Fruit fly (Drosophila melanogaster) whole organism, wandering third instar larva: ENCODE data around the gene Diap1.

ENCODE experiments used
- Abd-B ChIP-seq: fragments of >200 bp; optimal IDR thresholded peaks from 2 replicates; lab custom pipeline; 2017; ENCODE audit warnings: missing biosample characterization, missing genetic modification characterization
- CG32264 ChIP-seq: fragments of 200-800 bp; sonication (Bioruptor generic); optimal IDR thresholded peaks from 2 replicates; lab custom pipeline; 2016; ENCODE audit warnings: missing biosample characterization, missing genetic modification characterization
- CG9705 ChIP-seq: fragments of 200-800 bp; sonication (Bioruptor generic); optimal IDR thresholded peaks from 2 replicates; lab custom pipeline; 2018; ENCODE audit warnings: missing biosample characterization, mild to moderate bottlenecking, missing genetic modification characterization
- CrebA ChIP-seq: fragments of 200-800 bp; sonication (Bioruptor generic); optimal IDR thresholded peaks from 2 replicates; lab custom pipeline; 2016; ENCODE audit warnings: missing biosample characterization, mild to moderate bottlenecking, missing genetic modification characterization, borderline replicate concordance
- Dfd ChIP-seq: fragments of >200 bp; optimal IDR thresholded peaks from 2 replicates; lab custom pipeline; 2017; ENCODE audit warnings: missing biosample characterization, missing genetic modification characterization
- Dif ChIP-seq: fragments of 200-275, 200-300 bp; sonication (Bioruptor generic); optimal IDR thresholded peaks from 2 replicates; lab custom pipeline; 2018; ENCODE audit warnings: missing biosample characterization, missing genetic modification characterization; ENCODE audit not compliant: partially characterized antibody
- GATAd ChIP-seq: sonication (Bioruptor generic); optimal IDR thresholded peaks from 2 replicates; lab custom pipeline; 2016; ENCODE audit warnings: missing biosample characterization, missing genetic modification characterization
- HLH106 ChIP-seq: fragments of 200-800 bp; optimal IDR thresholded peaks from 3 replicates; lab custom pipeline; 2019; ENCODE audit warnings: missing biosample characterization, mild to moderate bottlenecking, missing genetic modification characterization, moderate library complexity
- Hnf4 ChIP-seq: fragments of 200-800 bp; sonication (Bioruptor generic); optimal IDR thresholded peaks from 2 replicates; lab custom pipeline; 2016; ENCODE audit warnings: missing biosample characterization, mild to moderate bottlenecking, missing genetic modification characterization
- Hr78 ChIP-seq: fragments of >200 bp; optimal IDR thresholded peaks from 2 replicates; lab custom pipeline; 2017; ENCODE audit warnings: missing biosample characterization, missing genetic modification characterization
- Hr83 ChIP-seq: fragments of 200-300 bp; sonication (Bioruptor generic); optimal IDR thresholded peaks from 2 replicates; lab custom pipeline; 2016; ENCODE audit warnings: missing biosample characterization, mild to moderate bottlenecking, missing genetic modification characterization, moderate library complexity; ENCODE audit not compliant: poor library complexity, severe bottlenecking
- Jra ChIP-seq: sonication (Bioruptor generic); optimal IDR thresholded peaks from 2 replicates; lab custom pipeline; 2016; ENCODE audit warnings: missing biosample characterization, missing genetic modification characterization
- Mio ChIP-seq: sonication (Bioruptor generic); optimal IDR thresholded peaks from 2 replicates; lab custom pipeline; 2016; ENCODE audit warnings: missing biosample characterization, missing genetic modification characterization
- Myc ChIP-seq: fragments of >200 bp; optimal IDR thresholded peaks from 2 replicates; lab custom pipeline; 2017
- N ChIP-seq: fragments of >200 bp; optimal IDR thresholded peaks from 2 replicates; lab custom pipeline; 2018; ENCODE audit warnings: missing biosample characterization, missing external identifiers, missing genetic modification characterization
- OdsH ChIP-seq: fragments of 200-800 bp; sonication (Bioruptor generic); optimal IDR thresholded peaks from 2 replicates; lab custom pipeline; 2016; ENCODE audit warnings: missing biosample characterization, mild to moderate bottlenecking, missing genetic modification characterization
- Rel ChIP-seq, 2 experiments: fragments of 200-800 bp; sonication (Bioruptor generic) in 1 of 2; optimal IDR thresholded peaks; 2 replicates in 1 of 2; 3 replicates in 1 of 2; lab custom pipeline; 2016 to 2019; ENCODE audit warnings: mild to moderate bottlenecking in 2 of 2, missing biosample characterization in 2 of 2, missing genetic modification characterization in 2 of 2, moderate library complexity in 1 of 2
- Sp1 ChIP-seq: fragments of 200-800 bp; sonication (Bioruptor generic); optimal IDR thresholded peaks from 3 replicates; lab custom pipeline; 2019; ENCODE audit warnings: missing biosample characterization, mild to moderate bottlenecking, missing genetic modification characterization, moderate library complexity
- Vsx2 ChIP-seq: fragments of 200-300, 225-300 bp; sonication (Bioruptor generic); optimal IDR thresholded peaks from 2 replicates; lab custom pipeline; 2018; ENCODE audit warnings: missing biosample characterization, missing genetic modification characterization; ENCODE audit not compliant: partially characterized antibody
- br ChIP-seq: fragments of 200-800 bp; sonication (Bioruptor generic); optimal IDR thresholded peaks from 2 replicates; lab custom pipeline; 2016; ENCODE audit warnings: missing biosample characterization, missing genetic modification characterization
- brk ChIP-seq: fragments of 200-800 bp; sonication (Bioruptor generic); optimal IDR thresholded peaks from 2 replicates; lab custom pipeline; 2016; ENCODE audit warnings: missing biosample characterization, mild to moderate bottlenecking, missing genetic modification characterization
- dl ChIP-seq, 2 experiments: fragments of 175-275, 200-275 bp in 1 of 2; fragments of 200-275 bp in 1 of 2; sonication (Bioruptor generic); optimal IDR thresholded peaks; lab custom pipeline; 2018; ENCODE audit warnings: mild to moderate bottlenecking in 2 of 2, missing biosample characterization in 2 of 2, missing genetic modification characterization in 2 of 2, moderate library complexity in 2 of 2; ENCODE audit not compliant: partially characterized antibody in 2 of 2, insufficient read depth in 1 of 2
- dmrt93B ChIP-seq: fragments of 200-800 bp; sonication (Bioruptor generic); optimal IDR thresholded peaks from 2 replicates; lab custom pipeline; 2018; ENCODE audit warnings: missing biosample characterization, mild to moderate bottlenecking, missing genetic modification characterization
- dsf ChIP-seq: sonication (Bioruptor generic); optimal IDR thresholded peaks from 2 replicates; lab custom pipeline; 2016; ENCODE audit warnings: missing biosample characterization, missing genetic modification characterization, borderline replicate concordance
- ey ChIP-seq: fragments of 200-800 bp; sonication (Bioruptor generic); optimal IDR thresholded peaks from 2 replicates; lab custom pipeline; 2016; ENCODE audit warnings: missing biosample characterization, missing genetic modification characterization
- foxo ChIP-seq, 2 experiments: fragments of 200-800 bp; sonication (Bioruptor generic); optimal IDR thresholded peaks; 2 replicates in 1 of 2; 3 replicates in 1 of 2; lab custom pipeline; 2016 to 2017; ENCODE audit warnings: missing biosample characterization in 2 of 2, missing genetic modification characterization in 2 of 2
- fru ChIP-seq: fragments of 200-800 bp; sonication (Bioruptor generic); optimal IDR thresholded peaks from 3 replicates; lab custom pipeline; 2016; ENCODE audit warnings: missing biosample characterization, mild to moderate bottlenecking, missing genetic modification characterization
- h ChIP-seq: fragments of 200-800 bp; sonication (Bioruptor generic); optimal IDR thresholded peaks from 3 replicates; lab custom pipeline; 2016; ENCODE audit warnings: missing biosample characterization, mild to moderate bottlenecking, missing genetic modification characterization
- jim ChIP-seq: fragments of 175-275, 200-325 bp; sonication (Bioruptor generic); optimal IDR thresholded peaks from 2 replicates; lab custom pipeline; 2016; ENCODE audit warnings: missing biosample characterization, mild to moderate bottlenecking, missing genetic modification characterization
- lola ChIP-seq: fragments of >200 bp; optimal IDR thresholded peaks from 2 replicates; lab custom pipeline; 2017; ENCODE audit warnings: missing biosample characterization, missing genetic modification characterization
- pan ChIP-seq: fragments of >200 bp; optimal IDR thresholded peaks from 2 replicates; lab custom pipeline; 2017
- psq ChIP-seq: fragments of 200-800 bp; sonication (Bioruptor generic); optimal IDR thresholded peaks from 3 replicates; lab custom pipeline; 2017; ENCODE audit warnings: missing biosample characterization, mild to moderate bottlenecking, missing genetic modification characterization, moderate library complexity
- rgr ChIP-seq: fragments of 200-800 bp; sonication (Bioruptor generic); optimal IDR thresholded peaks from 3 replicates; lab custom pipeline; 2016; ENCODE audit warnings: missing biosample characterization, mild to moderate bottlenecking, missing genetic modification characterization
- sage ChIP-seq: fragments of 200-800 bp; sonication (Bioruptor generic); optimal IDR thresholded peaks from 2 replicates; lab custom pipeline; 2016; ENCODE audit warnings: missing biosample characterization, mild to moderate bottlenecking, missing genetic modification characterization
- sv ChIP-seq: fragments of 200-800 bp; sonication (Bioruptor generic); optimal IDR thresholded peaks from 3 replicates; lab custom pipeline; 2016; ENCODE audit warnings: missing biosample characterization, missing genetic modification characterization
- tai ChIP-seq: sonication (Bioruptor generic); optimal IDR thresholded peaks from 2 replicates; lab custom pipeline; 2016; ENCODE audit warnings: missing biosample characterization, missing genetic modification characterization
- usp ChIP-seq: fragments of >200 bp; optimal IDR thresholded peaks from 2 replicates; lab custom pipeline; 2017; ENCODE audit warnings: missing biosample characterization, missing genetic modification characterization
- woc ChIP-seq: sonication (Bioruptor generic); optimal IDR thresholded peaks from 2 replicates; lab custom pipeline; 2016; ENCODE audit warnings: missing biosample characterization, mild to moderate bottlenecking, missing genetic modification characterization

Diap1 gene

dm6 chr3L:16010176-16010575, 40.7 kb downstream of the Diap1 start:
- TF ChIP-seq lola (GFP tag; lab: Kevin White, UChicago) (no peak), rgr (GFP tag; lab: Kevin White, UChicago) (no peak), Myc (lab: Kevin White, UChicago) (no peak), GATAd (GFP tag; lab: Kevin White, UChicago) (no peak), CG9705 (no peak), Rel (GFP tag; optimal IDR thresholded peaks at IDR 0.05; lab: Kevin White, UChicago) (no peak), Rel (tag; optimal IDR thresholded peaks at IDR 0.05; lab: Kevin White, UChicago) (no peak), foxo (GFP tag; optimal IDR thresholded peaks at IDR 0.05; lab: Kevin White, UChicago) (no peak), Hr83 (GFP tag; lab: Kevin White, UChicago) (no peak), HLH106 (tag; lab: Kevin White, UChicago) (no peak), Mio (GFP tag; lab: Kevin White, UChicago) (no peak), OdsH (GFP tag; lab: Kevin White, UChicago) (no peak), Vsx2 (GFP tag; lab: Kevin White, UChicago) (no peak), jim (GFP tag; lab: Kevin White, UChicago) (no peak), Hnf4 (GFP tag; lab: Kevin White, UChicago) (no peak), Dif (GFP tag; lab: Kevin White, UChicago) (no peak)

- TF ChIP-seq dsf (GFP tag; lab: Kevin White, UChicago) (peak; percentile 33), sv (peak; percentile 37), pan (lab: Kevin White, UChicago) (no peak), HLH106 (tag; lab: Kevin White, UChicago) (peak; percentile 74), br (peak; percentile 5), dl (GFP tag; optimal IDR thresholded peaks at IDR 0.05; lab: Kevin White, UChicago; ENCODE audit: insufficient read depth in 1 of 2, partially characterized antibody in 2 of 2) (no peak), Abd-B (GFP tag; lab: Kevin White, UChicago) (no peak), jim (GFP tag; lab: Kevin White, UChicago) (no peak), h (GFP tag; lab: Kevin White, UChicago) (peak; percentile 52), psq (GFP tag; lab: Kevin White, UChicago) (peak; percentile 97), Hnf4 (GFP tag; lab: Kevin White, UChicago) (peak; percentile 59), CG9705 (peak; percentile 10), Vsx2 (GFP tag; lab: Kevin White, UChicago) (no peak), usp (GFP tag; lab: Kevin White, UChicago) (no peak), Dif (GFP tag; lab: Kevin White, UChicago) (no peak), Hr83 (GFP tag; lab: Kevin White, UChicago) (peak; percentile 28), rgr (GFP tag; lab: Kevin White, UChicago) (peak; percentile 38), GATAd (GFP tag; lab: Kevin White, UChicago) (no peak), woc (peak; percentile 61), Dfd (GFP tag; lab: Kevin White, UChicago) (no peak), Jra (GFP tag; lab: Kevin White, UChicago) (peak; percentile 31), tai (GFP tag; lab: Kevin White, UChicago) (no peak), sage (GFP tag; lab: Kevin White, UChicago) (peak; percentile 10), Myc (lab: Kevin White, UChicago) (peak; percentile 93), CrebA (GFP tag; lab: Kevin White, UChicago) (no peak), N (GFP tag; lab: Kevin White, UChicago) (no peak), Mio (GFP tag; lab: Kevin White, UChicago) (no peak), Rel (GFP tag; optimal IDR thresholded peaks at IDR 0.05; lab: Kevin White, UChicago) (peak; percentile 25), Rel (tag; optimal IDR thresholded peaks at IDR 0.05; lab: Kevin White, UChicago) (peak; percentile 88), Hr78 (no peak), ey (peak; percentile 57), OdsH (GFP tag; lab: Kevin White, UChicago) (peak; percentile 51), dmrt93B (GFP tag; lab: Kevin White, UChicago) (peak; percentile 4), CG32264 (GFP tag; lab: Kevin White, UChicago) (no peak), brk (GFP tag; lab: Kevin White, UChicago) (no peak), lola (GFP tag; lab: Kevin White, UChicago) (no peak), foxo (GFP tag; optimal IDR thresholded peaks at IDR 0.05; lab: Kevin White, UChicago) (peak; percentile 39 to 63), fru (GFP tag; lab: Kevin White, UChicago) (peak; percentile 45), Sp1 (GFP tag; lab: Kevin White, UChicago) (peak; percentile 69)
Observed at dm6 chr3L:16004401-16005237, 46.2 kb downstream of the Diap1 start, which contains the start of the genes hzg and mRpS31. Gene hzg (minus strand): TSS chr3L:16004736. Gene mRpS31 (plus strand): TSS chr3L:16005193.
